Fruit fly (Drosophila melanogaster): Measurements from ENCODE around the gene CG45095.

Gene CG45095

dm6 chr3R:25127231-25127689 lies 24.9 kb downstream of the CG45095 start, which contains the start of the genes Mocs2A, Mocs2B and Clbn (continued):
- TF ChIP-seq CG12391 (tag; optimal IDR thresholded peaks at IDR 0.05) (peak; percentile 21), scrt (GFP tag; optimal IDR thresholded peaks at IDR 0.05) (peak; percentile 81), CG30020 (tag; optimal IDR thresholded peaks at IDR 0.05) (peak; percentile 80), nerfin-2 (GFP tag; IDR thresholded peaks at IDR 0.05; ENCODE audit: partially characterized antibody) (peak; percentile 60; the same call in 1 of the 2 replicates), tna (GFP tag; IDR thresholded peaks at IDR 0.05; ENCODE audit: partially characterized antibody) (peak; percentile 26; the same call in 1 of the 2 replicates), eve (GFP tag; optimal IDR thresholded peaks at IDR 0.05) (no peak), CG15269 (tag; optimal IDR thresholded peaks at IDR 0.05) (no peak), CG7987 (GFP tag; optimal IDR thresholded peaks at IDR 0.05) (no peak), chinmo (GFP tag; IDR thresholded peaks at IDR 0.05; ENCODE audit: partially characterized antibody) (peak; percentile 75; the same call in 1 of the 4 replicates), bbx (GFP tag; IDR thresholded peaks at IDR 0.05; ENCODE audit: partially characterized antibody) (peak; percentile 62), YL-1 (GFP tag; optimal IDR thresholded peaks at IDR 0.05) (peak; percentile 49), stwl (tag; optimal IDR thresholded peaks at IDR 0.05) (peak; percentile 18), vvl (GFP tag; IDR thresholded peaks at IDR 0.05) (no peak), CG34422 (GFP tag; IDR thresholded peaks at IDR 0.05) (peak; percentile 55; the same call in 1 of the 3 replicates), Sry-δ (GFP tag; optimal IDR thresholded peaks at IDR 0.05) (peak; percentile 84), so (GFP tag; IDR thresholded peaks at IDR 0.05) (no peak), CG9215 (GFP tag; IDR thresholded peaks at IDR 0.05) (no peak), ems (GFP tag; optimal IDR thresholded peaks at IDR 0.05) (no peak), sug (tag; optimal IDR thresholded peaks at IDR 0.05) (no peak), CG42726 (GFP tag; IDR thresholded peaks at IDR 0.05; ENCODE audit: partially characterized antibody) (no peak), CG14667 (GFP tag; IDR thresholded peaks at IDR 0.05) (no peak), ase (GFP tag; IDR thresholded peaks at IDR 0.05) (no peak), CG34224 (GFP tag; IDR thresholded peaks at IDR 0.05; ENCODE audit: partially characterized antibody) (peak; percentile 77), CG7963 (GFP tag; IDR thresholded peaks at IDR 0.05; ENCODE audit: partially characterized antibody) (peak; percentile 57; the same call in 1 of the 3 replicates), Atf-2 (GFP tag; optimal IDR thresholded peaks at IDR 0.05) (no peak), slou (GFP tag; optimal IDR thresholded peaks at IDR 0.05) (no peak), CG18764 (GFP tag; optimal IDR thresholded peaks at IDR 0.05) (no peak), bsh (GFP tag; optimal IDR thresholded peaks at IDR 0.05) (no peak), Xbp1 (GFP tag; optimal IDR thresholded peaks at IDR 0.05) (no peak), sima (GFP tag; optimal IDR thresholded peaks at IDR 0.05) (no peak), CG11695 (GFP tag; IDR thresholded peaks at IDR 0.05) (no peak), NFAT (GFP tag; IDR thresholded peaks at IDR 0.05) (no peak), zen (tag; optimal IDR thresholded peaks at IDR 0.05) (no peak), CG15514 (GFP tag; optimal IDR thresholded peaks at IDR 0.05) (peak; percentile 39), CG9797 (GFP tag; optimal IDR thresholded peaks at IDR 0.05) (no peak), pan (optimal IDR thresholded peaks at IDR 0.05) (no peak), pan (GFP tag; optimal IDR thresholded peaks at IDR 0.05 in 1 of 2, IDR thresholded peaks at IDR 0.05 in 1 of 2) (no peak), fd102C (GFP tag; optimal IDR thresholded peaks at IDR 0.05) (no peak), row (GFP tag; IDR thresholded peaks at IDR 0.05) (peak; percentile 64), Dfd (GFP tag; optimal IDR thresholded peaks at IDR 0.05) (no peak), CG33213 (GFP tag; optimal IDR thresholded peaks at IDR 0.05) (no peak), TFAM (GFP tag; optimal IDR thresholded peaks at IDR 0.05) (no peak), sens-2 (GFP tag; IDR thresholded peaks at IDR 0.05) (no peak), CG13894 (tag; optimal IDR thresholded peaks at IDR 0.05) (no peak), nmo (GFP tag; optimal IDR thresholded peaks at IDR 0.05) (peak; percentile 14), CG2120 (GFP tag; optimal IDR thresholded peaks at IDR 0.05) (peak; percentile 11), hb (GFP tag; IDR thresholded peaks at IDR 0.05; ENCODE audit: partially characterized antibody) (peak; percentile 59; the same call in 1 of the 3 replicates), vnd (GFP tag; IDR thresholded peaks at IDR 0.05; ENCODE audit: partially characterized antibody) (peak; percentile 79), Atf3 (GFP tag; optimal IDR thresholded peaks at IDR 0.05) (no peak), CG14860 (GFP tag; IDR thresholded peaks at IDR 0.05; ENCODE audit: partially characterized antibody) (peak; percentile 75)

Measured in whole organism, embryonic.